Worm (Caenorhabditis elegans): ENCODE measurements around the gene T06E8.2.

DNA sequence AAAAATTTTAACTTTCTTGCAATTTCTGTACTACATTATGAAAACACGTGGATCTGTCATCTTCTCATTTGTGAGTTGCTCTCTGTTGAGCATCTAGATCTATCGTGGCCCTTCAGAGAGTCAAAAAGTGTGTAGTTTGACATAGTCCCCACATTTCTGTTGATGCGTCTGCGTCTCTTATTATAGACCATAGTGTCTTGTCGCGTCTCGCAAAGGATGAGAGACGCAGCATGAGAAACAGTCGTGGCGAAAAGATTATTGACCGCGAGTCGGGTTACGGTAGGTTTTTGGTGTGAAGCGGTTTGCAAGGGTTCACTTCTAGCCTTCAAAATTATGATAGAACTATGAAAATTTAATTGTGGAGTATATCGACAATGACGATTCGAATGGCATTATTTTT is 6.0 kb upstream of the T06E8.2 start:
- TF ChIP-seq tra-4 (tag; optimal IDR thresholded peaks at IDR 0.05) (no peak), tbx-37 (GFP tag; conservative IDR thresholded peaks at IDR 0.05) (no peak), ceh-13 (GFP tag; optimal IDR thresholded peaks at IDR 0.05) (no peak), scrt-1 (GFP tag; IDR thresholded peaks at IDR 0.05) (no peak), hnd-1 (tag; optimal IDR thresholded peaks at IDR 0.05) (no peak), ceh-36 (tag; optimal IDR thresholded peaks at IDR 0.05) (no peak), aly-1 (tag; optimal IDR thresholded peaks at IDR 0.05) (no peak)

Data from whole organism, early embryonic.